Worm (Caenorhabditis elegans): Measurements from ENCODE around the gene F25E5.1.

- TF ChIP-seq Y105C5A.15 (GFP tag; IDR thresholded peaks at IDR 0.05): no peak
- TF ChIP-seq nhr-237 (tag; optimal IDR thresholded peaks at IDR 0.05): no peak
- no peak for TF ChIP-seq fos-1 (tag; optimal IDR thresholded peaks at IDR 0.05)
- TF ChIP-seq lin-15B (tag; optimal IDR thresholded peaks at IDR 0.05): no peak
- TF ChIP-seq lin-29 (GFP tag; IDR thresholded peaks at IDR 0.05): no peak
- no peak for TF ChIP-seq nhr-28 (tag; optimal IDR thresholded peaks at IDR 0.05)
- TF ChIP-seq ceh-62 (tag; optimal IDR thresholded peaks at IDR 0.05): no peak
- no peak for TF ChIP-seq hlh-30 (tag; optimal IDR thresholded peaks at IDR 0.05; ENCODE audit: insufficient read depth)
Measured at ce11 chrV:7480949-7481348, 15.3 kb downstream of the F25E5.1 start, which contains the start of gene C18B10.6.
